Worm (Caenorhabditis elegans) whole organism, young adult: Measurements from ENCODE around the gene C25H3.11.

Experiments
- B0035.1 ChIP-seq: sonication (generic microtip); optimal IDR thresholded peaks from 2 replicates; lab custom pipeline; 2016; ENCODE audit warnings: missing genetic modification characterization, mild to moderate bottlenecking, missing compliant biosample characterization, missing genotype, missing genetic modification reagents
- C06A6.2 ChIP-seq: fragments of 200-800 bp; sonication (Bioruptor generic); conservative IDR thresholded peaks from 2 replicates; pipeline ENCODE4 v1.3.6; 2022; ENCODE audit warnings: missing genetic modification characterization, missing compliant biosample characterization
- F10E7.11 ChIP-seq: sonication (generic microtip); optimal IDR thresholded peaks from 2 replicates; lab custom pipeline; 2017; ENCODE audit warnings: mild to moderate bottlenecking, missing genetic modification characterization, moderate library complexity, missing compliant biosample characterization
- F23B12.7 ChIP-seq: sonication (generic microtip); optimal IDR thresholded peaks from 2 replicates; lab custom pipeline; 2017; ENCODE audit warnings: missing genetic modification characterization, mild to moderate bottlenecking, missing compliant biosample characterization, antibody characterized with exemption, moderate library complexity; ENCODE audit not compliant: insufficient read depth
- F39B2.1 ChIP-seq: fragments of 200-800 bp; sonication (Bioruptor generic); IDR thresholded peaks from 2 replicates; pipeline ENCODE4 v1.3.6; 2022; ENCODE audit warnings: missing genetic modification reagents, missing genetic modification characterization, missing compliant biosample characterization
- F49E8.2 ChIP-seq: sonication (generic microtip); optimal IDR thresholded peaks from 3 replicates; lab custom pipeline; 2017; ENCODE audit warnings: missing genetic modification characterization, mild to moderate bottlenecking, missing compliant biosample characterization, antibody characterized with exemption, moderate library complexity; ENCODE audit not compliant: insufficient read depth
- F52B5.7 ChIP-seq: sonication (generic microtip); optimal IDR thresholded peaks from 2 replicates; lab custom pipeline; 2016; ENCODE audit warnings: mild to moderate bottlenecking, missing genetic modification characterization, missing compliant biosample characterization
- F57A8.1 ChIP-seq: fragments of 200-800 bp; sonication (Bioruptor generic); optimal IDR thresholded peaks from 2 replicates; lab custom pipeline; 2018; ENCODE audit warnings: mild to moderate bottlenecking, missing genetic modification characterization, moderate library complexity, missing compliant biosample characterization
- F57C9.4 ChIP-seq: sonication (generic microtip); optimal IDR thresholded peaks from 2 replicates; lab custom pipeline; 2017; ENCODE audit warnings: mild to moderate bottlenecking, missing genetic modification characterization, missing compliant biosample characterization
- K12H6.12 ChIP-seq: fragments of 200-800 bp; sonication (Bioruptor generic); optimal IDR thresholded peaks from 2 replicates; lab custom pipeline; 2018; ENCODE audit warnings: mild to moderate bottlenecking, missing genetic modification characterization, missing compliant biosample characterization
- Y67H2A.10 ChIP-seq: fragments of 200-800 bp; sonication (Bioruptor generic); conservative IDR thresholded peaks from 2 replicates; pipeline ENCODE4 v1.3.6; 2022; ENCODE audit warnings: missing genetic modification reagents, missing genetic modification characterization, missing compliant biosample characterization
- akir-1 ChIP-seq: fragments of 200-800 bp; sonication (Bioruptor generic); optimal IDR thresholded peaks from 2 replicates; lab custom pipeline; 2018; ENCODE audit warnings: mild to moderate bottlenecking, missing genetic modification characterization, moderate library complexity, missing compliant biosample characterization
- attf-3 ChIP-seq: fragments of 200-800 bp; sonication (Bioruptor generic); conservative IDR thresholded peaks from 2 replicates; pipeline ENCODE4 v1.3.6; 2022; ENCODE audit warnings: missing genetic modification reagents, missing genetic modification characterization, missing compliant biosample characterization
- ccch-3 ChIP-seq: fragments of 200-800 bp; sonication (Bioruptor generic); optimal IDR thresholded peaks from 2 replicates; lab custom pipeline; 2018; ENCODE audit warnings: mild to moderate bottlenecking, missing genetic modification characterization, missing compliant biosample characterization
- ceh-91 ChIP-seq: fragments of 200-800 bp; sonication (Bioruptor generic); IDR thresholded peaks from 2 replicates; pipeline ENCODE4 v1.3.6; 2022; ENCODE audit warnings: missing genetic modification reagents, missing genetic modification characterization, missing compliant biosample characterization
- dpff-1 ChIP-seq: sonication (generic microtip); optimal IDR thresholded peaks from 2 replicates; lab custom pipeline; 2017; ENCODE audit warnings: mild to moderate bottlenecking, missing genetic modification characterization, missing compliant biosample characterization
- efl-1 ChIP-seq: fragments of 150-350 bp; optimal IDR thresholded peaks from 2 replicates; lab custom pipeline; 2014; ENCODE audit warnings: missing biosample characterization, missing genetic modification reagents, missing genetic modification characterization
- egrh-3 ChIP-seq: fragments of 200-800 bp; sonication (Bioruptor generic); IDR thresholded peaks from 2 replicates; pipeline ENCODE4 v1.3.6; 2022; ENCODE audit warnings: missing genetic modification reagents, missing genetic modification characterization, missing compliant biosample characterization
- ets-4 ChIP-seq: fragments of 200-800 bp; sonication (Bioruptor generic); optimal IDR thresholded peaks from 2 replicates; lab custom pipeline; 2018; ENCODE audit warnings: mild to moderate bottlenecking, missing genetic modification characterization, missing compliant biosample characterization
- gei-17 ChIP-seq: fragments of 200-800 bp; sonication (Bioruptor generic); optimal IDR thresholded peaks from 2 replicates; lab custom pipeline; 2018; ENCODE audit warnings: mild to moderate bottlenecking, missing genetic modification characterization, missing compliant biosample characterization
- him-1 ChIP-seq: sonication (generic microtip); optimal IDR thresholded peaks from 2 replicates; lab custom pipeline; 2016; ENCODE audit warnings: missing genotype, missing genetic modification reagents, missing genetic modification characterization, missing compliant biosample characterization
- lin-26 ChIP-seq: fragments of 200-800 bp; sonication (Bioruptor generic); IDR thresholded peaks from 2 replicates; pipeline ENCODE4 v1.3.6; 2022; ENCODE audit warnings: missing genetic modification reagents, missing genetic modification characterization, missing compliant biosample characterization
- lir-1 ChIP-seq: fragments of 200-800 bp; sonication (Bioruptor generic); conservative IDR thresholded peaks from 2 replicates; pipeline ENCODE4 v1.3.6; 2022; ENCODE audit warnings: missing genetic modification reagents, missing genetic modification characterization, missing compliant biosample characterization
- lsl-1 ChIP-seq: fragments of 200-800 bp; sonication (Bioruptor generic); optimal IDR thresholded peaks from 2 replicates; lab custom pipeline; 2018; ENCODE audit warnings: mild to moderate bottlenecking, missing genetic modification characterization, moderate library complexity, missing compliant biosample characterization
- mcd-1 ChIP-seq: fragments of 200-800 bp; sonication (Bioruptor generic); IDR thresholded peaks from 2 replicates; pipeline ENCODE4 v1.3.6; 2022; ENCODE audit warnings: missing genetic modification reagents, missing genetic modification characterization, missing compliant biosample characterization
- nfya-2 ChIP-seq: fragments of 200-800 bp; sonication (Bioruptor generic); IDR thresholded peaks from 2 replicates; pipeline ENCODE4 v1.3.6; 2022; ENCODE audit warnings: missing genetic modification reagents, missing genetic modification characterization, missing compliant biosample characterization
- nhr-27 ChIP-seq: fragments of 200-800 bp; sonication (Bioruptor generic); optimal IDR thresholded peaks from 2 replicates; lab custom pipeline; 2018; ENCODE audit warnings: mild to moderate bottlenecking, missing genetic modification characterization, moderate library complexity, missing compliant biosample characterization
- nhr-80 ChIP-seq: sonication (generic microtip); optimal IDR thresholded peaks from 2 replicates; lab custom pipeline; 2016; ENCODE audit warnings: missing genetic modification characterization, missing compliant biosample characterization
- sea-2 ChIP-seq: fragments of 200-800 bp; sonication (Bioruptor generic); IDR thresholded peaks from 2 replicates; pipeline ENCODE4 v1.3.6; 2022; ENCODE audit warnings: missing genetic modification characterization, missing compliant biosample characterization
- snpc-1.1 ChIP-seq: sonication (generic microtip); optimal IDR thresholded peaks from 2 replicates; lab custom pipeline; 2017; ENCODE audit warnings: missing genetic modification characterization, mild to moderate bottlenecking, missing compliant biosample characterization, antibody characterized with exemption, moderate library complexity, missing genotype, missing genetic modification reagents; ENCODE audit not compliant: insufficient read depth
- snpc-3.4 ChIP-seq: sonication (generic microtip); optimal IDR thresholded peaks from 2 replicates; lab custom pipeline; 2017; ENCODE audit warnings: missing genetic modification characterization, mild to moderate bottlenecking, missing compliant biosample characterization, antibody characterized with exemption, moderate library complexity, missing genotype, missing genetic modification reagents
- snpc-4 ChIP-seq, 5 experiments: fragments of 150-350 bp in 1 of 5; sonication (generic microtip) in 4 of 5; optimal IDR thresholded peaks; 2 replicates each; lab custom pipeline; 2014 to 2018; ENCODE audit warnings: missing genetic modification characterization in 5 of 5, missing biosample characterization in 3 of 5, antibody characterized with exemption in 2 of 5, mild to moderate bottlenecking in 2 of 5, missing compliant biosample characterization in 2 of 5, missing genotype in 2 of 5, moderate library complexity in 2 of 5, missing genetic modification reagents in 1 of 5
- tbp1 ChIP-seq: fragments of 200-800 bp; sonication (Bioruptor generic); optimal IDR thresholded peaks from 2 replicates; lab custom pipeline; 2018; ENCODE audit warnings: mild to moderate bottlenecking, missing genetic modification characterization, missing compliant biosample characterization
- tlf-1 ChIP-seq: fragments of 200-800 bp; sonication (Bioruptor generic); optimal IDR thresholded peaks from 2 replicates; lab custom pipeline; 2018; ENCODE audit warnings: mild to moderate bottlenecking, missing genetic modification characterization, missing compliant biosample characterization
- unc-130 ChIP-seq: sonication (generic microtip); optimal IDR thresholded peaks from 2 replicates; lab custom pipeline; 2016; ENCODE audit warnings: missing genetic modification reagents, missing genetic modification characterization, missing compliant biosample characterization
- ztf-22 ChIP-seq: fragments of 200-800 bp; sonication (Bioruptor generic); optimal IDR thresholded peaks from 2 replicates; lab custom pipeline; 2018; ENCODE audit warnings: mild to moderate bottlenecking, missing genetic modification characterization, moderate library complexity, missing compliant biosample characterization
- ztf-28 ChIP-seq: fragments of 200-800 bp; sonication (Bioruptor generic); IDR thresholded peaks from 2 replicates; pipeline ENCODE4 v1.3.6; 2022; ENCODE audit warnings: missing genetic modification reagents, missing genetic modification characterization, missing compliant biosample characterization

C25H3.11 gene

DNA sequence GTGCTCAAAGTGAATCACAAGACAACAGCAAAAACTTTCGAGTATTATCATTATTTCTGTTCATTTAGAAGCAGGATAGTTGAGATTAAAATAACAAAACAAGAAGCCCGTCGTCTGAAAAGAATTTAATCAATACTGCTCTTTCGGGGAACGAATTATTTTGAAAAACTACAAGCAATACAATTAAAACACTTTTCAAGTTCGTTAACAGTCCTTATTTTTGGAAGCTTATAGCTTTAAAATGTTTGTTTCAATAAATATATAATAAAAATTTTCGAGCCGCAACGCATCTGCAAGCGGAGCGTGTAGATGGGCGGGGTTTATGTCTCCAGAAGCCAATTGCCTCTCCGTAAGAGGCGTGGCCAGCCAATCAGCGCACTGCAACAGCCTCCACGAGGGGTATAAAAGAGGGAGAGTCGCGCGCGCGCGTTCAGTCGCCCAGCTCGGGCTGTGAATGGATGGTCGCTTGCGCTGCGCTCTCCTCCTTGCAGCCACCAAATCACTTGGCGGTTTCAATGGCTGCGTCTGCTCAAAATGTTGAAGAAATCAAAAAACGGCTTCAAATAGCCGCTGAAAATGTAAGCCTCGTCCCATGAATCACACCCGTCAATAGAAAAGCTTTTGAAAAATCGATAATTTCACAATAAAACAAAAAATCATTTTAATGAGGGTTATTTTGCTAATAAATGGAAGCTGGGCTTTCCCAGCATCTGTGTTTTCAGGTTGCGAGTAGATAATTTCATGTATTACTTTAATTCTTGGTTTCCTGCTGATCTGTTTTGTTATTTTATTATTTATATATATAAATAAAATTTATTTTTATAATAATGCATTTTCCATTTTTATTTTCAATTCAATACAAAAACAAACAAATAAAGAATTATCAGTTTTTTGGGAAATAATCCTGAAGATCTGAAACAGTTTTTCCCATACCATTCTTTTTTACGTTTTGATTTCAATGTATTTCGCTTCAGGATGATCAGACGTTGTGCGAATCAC, 27.8 kb downstream of the C25H3.11 start, which contains the start of the genes ift-43 and mdt-26 (continued):
- TF ChIP-seq F39B2.1 (GFP tag; lab: Robert Waterston, UW) (no peak), sea-2 (GFP tag; lab: Robert Waterston, UW) (0 out of 2 replicates have a peak, but pooled peaks have one; percentile 65), K12H6.12 (tag; lab: Kevin White, UChicago) (no peak), nhr-27 (tag; lab: Kevin White, UChicago) (no peak), gei-17 (GFP tag; lab: Kevin White, UChicago) (peak; percentile 56), F57C9.4 (tag; lab: Kevin White, UChicago) (peak; percentile 37), him-1 (tag; lab: Kevin White, UChicago) (peak; percentile 27), ceh-91 (GFP tag; lab: Robert Waterston, UW) (0 out of 2 replicates have a peak, but pooled peaks have one; percentile 13), ztf-22 (GFP tag; lab: Kevin White, UChicago) (no peak), snpc-3.4 (tag; lab: Kevin White, UChicago) (no peak), lir-1 (peak; percentile 48; the same call in 1 of the 2 replicates), tlf-1 (GFP tag; lab: Kevin White, UChicago) (no peak), nfya-2 (GFP tag; lab: Robert Waterston, UW) (peak; percentile 100), unc-130 (no peak), lin-26 (GFP tag; lab: Robert Waterston, UW) (peak; percentile 61), F10E7.11 (no peak), ccch-3 (peak; percentile 32), mcd-1 (GFP tag; lab: Robert Waterston, UW) (peak; percentile 85), akir-1 (GFP tag; lab: Kevin White, UChicago) (no peak), Y67H2A.10 (peak; percentile 71; the same call in 1 of the 2 replicates), dpff-1 (tag; lab: Kevin White, UChicago) (no peak), F52B5.7 (tag; lab: Kevin White, UChicago) (no peak), nhr-80 (tag; lab: Kevin White, UChicago) (no peak), F49E8.2 (tag; lab: Kevin White, UChicago) (no peak), tbp1 (GFP tag; lab: Kevin White, UChicago) (peak; percentile 76), F23B12.7 (peak; percentile 85), snpc-1.1 (tag; lab: Kevin White, UChicago) (no peak), attf-3 (GFP tag; lab: Robert Waterston, UW) (no peak), efl-1 (GFP tag; lab: Kevin White, UChicago) (peak; percentile 44), lsl-1 (GFP tag; lab: Kevin White, UChicago) (peak; percentile 64), egrh-3 (GFP tag; lab: Robert Waterston, UW) (peak; percentile 95), snpc-4 (GFP tag; optimal IDR thresholded peaks at IDR 0.05; lab: Kevin White, UChicago) (peak; percentile 59), snpc-4 (tag; optimal IDR thresholded peaks at IDR 0.05; lab: Kevin White, UChicago) (peak in 2 of 4 experiments; percentile 31 to 49), B0035.1 (tag; lab: Kevin White, UChicago) (no peak), ztf-28 (GFP tag; lab: Robert Waterston, UW) (peak; percentile 88)

DNA sequence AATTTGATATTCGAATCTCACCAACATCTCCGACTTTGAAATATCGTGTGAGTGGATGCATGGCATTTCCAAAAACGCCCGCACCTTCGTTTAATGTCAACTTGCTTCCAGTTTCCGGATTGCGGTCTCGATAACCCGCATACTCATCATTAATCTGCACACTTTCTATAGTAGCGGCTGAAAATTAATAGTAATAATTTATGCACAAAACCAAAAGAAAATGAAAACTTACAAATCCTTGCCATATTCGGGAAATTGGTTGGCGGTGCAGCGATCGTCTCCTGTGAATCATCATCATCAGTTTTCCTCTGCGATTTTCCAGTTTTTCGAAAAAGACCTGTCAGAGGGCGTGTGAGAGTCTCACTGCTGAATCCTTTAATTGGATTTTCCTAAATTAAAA, 28.7 kb downstream of the C25H3.11 start:
- TF ChIP-seq ets-4 (GFP tag; lab: Kevin White, UChicago) (no peak), F57A8.1 (no peak), C06A6.2 (GFP tag; lab: Robert Waterston, UW) (no peak)
